Worm (Caenorhabditis elegans) whole organism, early embryonic: ENCODE measurements around the gene gpn-1.

Experiments
- B0310.2 ChIP-seq: sonication (generic microtip); optimal IDR thresholded peaks from 2 replicates; lab custom pipeline; 2016; ENCODE audit warnings: mild to moderate bottlenecking, missing genetic modification characterization, missing compliant biosample characterization
- F13C5.2 ChIP-seq: sonication (generic microtip); optimal IDR thresholded peaks from 2 replicates; lab custom pipeline; 2017; ENCODE audit warnings: mild to moderate bottlenecking, missing genetic modification characterization, inconsistent platforms, missing compliant biosample characterization
- aly-1 ChIP-seq: sonication (generic microtip); optimal IDR thresholded peaks from 2 replicates; lab custom pipeline; 2016; ENCODE audit warnings: missing genetic modification characterization, missing compliant biosample characterization
- ama-1 ChIP-seq: fragments of 150-350 bp; optimal IDR thresholded peaks from 2 replicates; lab custom pipeline; 2014
- ceh-36 ChIP-seq: sonication (generic microtip); optimal IDR thresholded peaks from 2 replicates; lab custom pipeline; 2016; ENCODE audit warnings: missing genetic modification characterization, inconsistent platforms, missing compliant biosample characterization
- ets-7 ChIP-seq: sonication (generic microtip); optimal IDR thresholded peaks from 2 replicates; lab custom pipeline; 2016; ENCODE audit warnings: missing genotype, missing genetic modification characterization, missing compliant biosample characterization
- flt-1 ChIP-seq: fragments of 200-800 bp; sonication (Bioruptor generic); IDR thresholded peaks from 2 replicates; pipeline ENCODE4 v1.3.6; 2022; ENCODE audit warnings: missing genetic modification characterization, missing compliant biosample characterization
- hnd-1 ChIP-seq: sonication (generic microtip); optimal IDR thresholded peaks from 2 replicates; lab custom pipeline; 2016; ENCODE audit warnings: missing genetic modification characterization, missing compliant biosample characterization
- pes-1 ChIP-seq: fragments of 200-800 bp; sonication (Bioruptor generic); IDR thresholded peaks from 2 replicates; pipeline ENCODE4 v1.3.6; 2022; ENCODE audit warnings: missing genetic modification reagents, missing genetic modification characterization, missing compliant biosample characterization
- tbx-37 ChIP-seq: fragments of 200-800 bp; sonication (Bioruptor generic); conservative IDR thresholded peaks from 2 replicates; pipeline ENCODE4 v1.3.6; 2022; ENCODE audit warnings: missing genetic modification reagents, missing genetic modification characterization, missing compliant biosample characterization
- tra-4 ChIP-seq: sonication (generic microtip); optimal IDR thresholded peaks from 2 replicates; lab custom pipeline; 2017; ENCODE audit warnings: missing genetic modification characterization, missing compliant biosample characterization

DNA sequence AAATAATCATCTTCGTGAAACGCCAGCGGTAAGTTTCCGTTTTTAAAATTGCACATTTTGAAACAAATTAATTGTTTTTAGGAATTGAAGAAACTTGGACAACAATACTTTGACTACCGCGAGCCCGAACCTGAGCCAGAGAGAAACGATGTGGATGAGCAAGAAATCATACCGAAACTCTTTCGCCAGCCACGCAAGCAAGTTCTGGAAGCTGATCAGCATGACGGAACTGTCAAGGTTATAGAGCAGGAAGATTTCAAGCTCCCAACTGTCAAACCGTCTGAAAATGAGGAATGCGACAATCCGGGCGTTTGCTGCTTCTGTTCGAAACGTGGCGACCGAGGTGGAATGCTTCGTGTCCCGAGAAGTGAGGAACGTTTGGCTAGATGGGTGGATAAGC is 48.8 kb downstream of the gpn-1 start:
- TF ChIP-seq ets-7 (tag; lab: Kevin White, UChicago) (no peak), pes-1 (GFP tag; lab: Robert Waterston, UW) (no peak), aly-1 (tag; lab: Kevin White, UChicago) (no peak), F13C5.2 (tag; lab: Kevin White, UChicago) (no peak), tra-4 (no peak), B0310.2 (no peak), tbx-37 (GFP tag; lab: Robert Waterston, UW) (no peak), ama-1 (lab: Kevin White, UChicago) (no peak), flt-1 (GFP tag; lab: Robert Waterston, UW) (no peak), ceh-36 (tag; lab: Kevin White, UChicago) (no peak), hnd-1 (tag; lab: Kevin White, UChicago) (no peak)
